Worm (Caenorhabditis elegans): ENCODE results near the gene R01H2.7.

The R01H2.7 gene

ce11 chrIII:7073801-7074386 lies 28.4 kb upstream of the R01H2.7 start, which contains the start of gene ZK418.5 (continued):
- TF ChIP-seq aly-2 (tag; optimal IDR thresholded peaks at IDR 0.05) (no peak), hmg-1.1 (GFP tag; IDR thresholded peaks at IDR 0.05) (no peak), mep-1 (tag; optimal IDR thresholded peaks at IDR 0.05) (peak; percentile 34), snpc-1.2 (GFP tag; IDR thresholded peaks at IDR 0.05) (no peak), hlh-30 (tag; optimal IDR thresholded peaks at IDR 0.05; ENCODE audit: insufficient read depth) (peak; percentile 54), skn-1 (tag; optimal IDR thresholded peaks at IDR 0.05) (no peak), daf-16 (GFP tag; optimal IDR thresholded peaks at IDR 0.05) (no peak), daf-16 (tag; optimal IDR thresholded peaks at IDR 0.05) (peak; percentile 12), dmd-8 (GFP tag; IDR thresholded peaks at IDR 0.05) (no peak), ceh-62 (tag; optimal IDR thresholded peaks at IDR 0.05) (no peak), spr-1 (tag; optimal IDR thresholded peaks at IDR 0.05) (no peak), zip-2 (tag; optimal IDR thresholded peaks at IDR 0.05) (no peak), nhr-6 (tag; optimal IDR thresholded peaks at IDR 0.05) (peak; percentile 50), fos-1 (tag; optimal IDR thresholded peaks at IDR 0.05) (no peak), Y75B8A.6 (GFP tag; IDR thresholded peaks at IDR 0.05) (no peak), vab-7 (GFP tag; IDR thresholded peaks at IDR 0.05) (no peak)

- TF ChIP-seq lin-38 (GFP tag; IDR thresholded peaks at IDR 0.05), result peak; percentile 44; the same call in 1 of the 2 replicates
- no peak for TF ChIP-seq F37D6.2 (tag; optimal IDR thresholded peaks at IDR 0.05)
Measured at ce11 chrIII:7072452-7072851, 26.9 kb upstream of the R01H2.7 start, which contains the start of gene lin-37. Gene lin-37 (minus strand): TSS chrIII:7072552.

ce11 chrIII:7069981-7070380 lies 24.4 kb upstream of the R01H2.7 start, which contains the start of gene tmem-17:
Gene tmem-17 (plus strand): TSS chrIII:7070281.
- TF ChIP-seq tra-1 (GFP tag; IDR thresholded peaks at IDR 0.05) (no peak), Y48G9A.11 (GFP tag; IDR thresholded peaks at IDR 0.05) (no peak), cey-2 (tag; optimal IDR thresholded peaks at IDR 0.05; ENCODE audit: borderline replicate concordance, insufficient read depth) (no peak), madf-9 (GFP tag; conservative IDR thresholded peaks at IDR 0.05) (no peak), madf-5 (GFP tag; IDR thresholded peaks at IDR 0.05) (no peak), dve-1 (tag; optimal IDR thresholded peaks at IDR 0.05; ENCODE audit: insufficient read depth) (no peak), rbr-2 (tag; optimal IDR thresholded peaks at IDR 0.05) (no peak)

DNA sequence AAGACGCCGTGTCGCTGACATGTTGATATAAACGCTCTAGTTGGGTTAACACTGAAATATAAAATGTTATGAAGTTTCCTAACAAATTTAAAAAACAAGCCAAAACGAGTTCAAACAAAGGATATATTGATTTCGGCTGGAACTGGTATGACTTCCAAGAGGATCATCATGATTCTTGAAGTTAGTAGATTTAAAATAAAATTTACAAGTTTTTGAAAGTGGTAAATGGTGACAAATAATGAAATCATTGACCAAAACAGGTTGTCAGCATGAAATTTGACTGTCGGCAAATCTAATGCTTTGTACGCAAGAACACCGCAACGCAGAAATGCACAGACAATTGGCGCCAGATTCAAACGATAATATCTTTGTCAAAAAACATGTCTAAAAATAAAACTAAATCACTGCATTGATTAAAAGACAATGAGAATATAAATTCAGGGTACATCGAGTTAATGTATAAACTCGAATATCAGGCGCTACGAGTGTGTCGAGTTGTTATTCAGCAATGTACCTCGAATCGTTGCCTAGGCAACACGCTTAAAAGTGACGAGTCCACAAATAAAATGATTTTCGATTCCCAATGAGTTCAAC lies 23.1 kb upstream of the R01H2.7 start, which contains the start of the genes ubc-18 and R01H2.8:
Gene ubc-18, minus strand, starts transcription at position 51 of the 594 bp plus-strand sequence.
Gene R01H2.8, plus strand, starts transcription at position 544 of the 594 bp plus-strand sequence.
- TF ChIP-seq zfp-2 (tag; optimal IDR thresholded peaks at IDR 0.05) (no peak), lin-38 (GFP tag; IDR thresholded peaks at IDR 0.05) (peak; percentile 53), hlh-30 (tag; optimal IDR thresholded peaks at IDR 0.05; ENCODE audit: insufficient read depth) (peak; percentile 16), mes-2 (tag; optimal IDR thresholded peaks at IDR 0.05; ENCODE audit: poor library complexity, severe bottlenecking) (peak; percentile 62), T20F7.1 (GFP tag; optimal IDR thresholded peaks at IDR 0.05) (peak; percentile 20), lsy-2 (tag; optimal IDR thresholded peaks at IDR 0.05) (peak in 1 of 2 experiments; percentile 63), dpl-1 (GFP tag; optimal IDR thresholded peaks at IDR 0.05) (peak; percentile 91), daf-16 (GFP tag; optimal IDR thresholded peaks at IDR 0.05) (no peak), daf-16 (tag; optimal IDR thresholded peaks at IDR 0.05) (peak; percentile 48), F10B5.3 (tag; optimal IDR thresholded peaks at IDR 0.05) (no peak), arid-1 (GFP tag; conservative IDR thresholded peaks at IDR 0.05) (no peak), mep-1 (tag; optimal IDR thresholded peaks at IDR 0.05) (peak; percentile 5), ztf-11 (tag; optimal IDR thresholded peaks at IDR 0.05) (no peak), D1046.2 (GFP tag; IDR thresholded peaks at IDR 0.05) (no peak), aha-1 (tag) (no peak)
